Fruit fly (Drosophila melanogaster) Kc167 (cell line): Measurements from ENCODE around the gene CtsF.

Experiments used
- Myc ChIP-seq: fragments of >200 bp; optimal IDR thresholded peaks from 2 replicates; lab custom pipeline; 2017; ENCODE audit warnings: missing external identifiers
- ttk ChIP-seq: sonication (Bioruptor generic); optimal IDR thresholded peaks from 2 replicates; lab custom pipeline; 2017; ENCODE audit warnings: missing external identifiers

- TF ChIP-seq ttk (no peak), Myc (lab: Kevin White, UChicago) (no peak)
Measured at dm6 chr3R:5211401-5211800, 40.1 kb downstream of the CtsF start.
